Worm (Caenorhabditis elegans) whole organism, L4 larva: Measurements from ENCODE around the gene msp-50.

ENCODE experiments used
- ama-1 ChIP-seq: fragments of 150-350 bp; optimal IDR thresholded peaks from 2 replicates; lab custom pipeline; 2014; ENCODE audit warnings: inconsistent platforms, mixed read lengths
- ceh-82 ChIP-seq: sonication (generic microtip); optimal IDR thresholded peaks from 2 replicates; lab custom pipeline; 2017; ENCODE audit warnings: missing biosample characterization, missing genetic modification characterization

DNA sequence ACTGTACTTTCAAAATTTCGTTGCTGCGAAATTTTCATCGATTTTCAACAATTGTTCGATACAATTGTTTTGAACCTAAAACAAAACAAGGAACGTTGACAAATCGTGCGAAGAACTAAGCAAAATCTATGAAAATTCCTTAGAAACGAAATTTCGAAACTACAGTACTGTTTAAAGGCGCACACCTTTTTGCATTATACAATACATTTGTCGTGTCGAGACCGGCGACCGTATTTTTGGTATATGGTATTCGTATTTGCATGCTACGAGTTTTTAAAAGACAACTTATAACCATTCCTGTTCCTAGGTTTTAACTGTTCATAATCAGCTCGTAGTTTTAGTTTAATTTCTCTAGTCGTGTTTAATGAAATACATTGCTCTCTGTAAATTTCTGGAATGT, 21.0 kb upstream of the msp-50 start:
- TF ChIP-seq ama-1 (lab: Kevin White, UChicago) = no peak
- no peak for TF ChIP-seq ceh-82
